Worm (Caenorhabditis elegans) whole organism, L4 larva: ENCODE data around the gene mcd-1.

Source experiments
- F37D6.2 ChIP-seq: sonication (generic microtip); optimal IDR thresholded peaks from 2 replicates; lab custom pipeline; 2016; ENCODE audit warnings: mild to moderate bottlenecking, missing genetic modification characterization, missing compliant biosample characterization
- F44E2.7 ChIP-seq: fragments of 200-800 bp; sonication (Bioruptor generic); IDR thresholded peaks from 2 replicates; pipeline ENCODE4 v2.1.2; 2022; ENCODE audit warnings: missing genetic modification characterization, missing compliant biosample characterization
- T20F7.1 ChIP-seq: fragments of 200-800 bp; sonication (Bioruptor generic); optimal IDR thresholded peaks from 2 replicates; lab custom pipeline; 2018; ENCODE audit warnings: mild to moderate bottlenecking, missing genetic modification characterization, missing compliant biosample characterization
- T26A8.4 ChIP-seq: fragments of 200-800 bp; sonication (Bioruptor generic); IDR thresholded peaks from 2 replicates; pipeline ENCODE4 v1.3.6; 2022; ENCODE audit warnings: missing genetic modification characterization, missing compliant biosample characterization
- Y105C5A.15 ChIP-seq: fragments of 200-800 bp; sonication (Bioruptor generic); IDR thresholded peaks from 2 replicates; pipeline ENCODE4 v1.3.6; 2022; ENCODE audit warnings: missing genetic modification characterization, missing compliant biosample characterization
- Y48G9A.11 ChIP-seq: fragments of 200-800 bp; sonication (Bioruptor generic); IDR thresholded peaks from 2 replicates; pipeline ENCODE4 v1.3.6; 2022; ENCODE audit warnings: missing genetic modification reagents, missing genetic modification characterization, missing compliant biosample characterization
- Y75B8A.6 ChIP-seq: fragments of 200-800 bp; sonication (Bioruptor generic); IDR thresholded peaks from 2 replicates; pipeline ENCODE4 v1.3.6; 2022; ENCODE audit warnings: missing genetic modification reagents, missing genetic modification characterization, missing compliant biosample characterization
- ZK337.2 ChIP-seq: fragments of 200-800 bp; sonication (Bioruptor generic); IDR thresholded peaks from 2 replicates; pipeline ENCODE4 v1.3.6; 2022; ENCODE audit warnings: missing genetic modification reagents, missing genetic modification characterization, missing compliant biosample characterization
- ceh-28 ChIP-seq: fragments of 150-350 bp; optimal IDR thresholded peaks from 2 replicates; lab custom pipeline; 2014; ENCODE audit warnings: missing biosample characterization, missing genetic modification reagents, missing genetic modification characterization
- ceh-32 ChIP-seq: sonication (generic microtip); optimal IDR thresholded peaks from 2 replicates; lab custom pipeline; 2016; ENCODE audit warnings: mild to moderate bottlenecking, missing genetic modification characterization, missing compliant biosample characterization; ENCODE audit not compliant: poor library complexity
- ctbp-1 ChIP-seq: fragments of 200-800 bp; sonication (Bioruptor generic); IDR thresholded peaks from 2 replicates; pipeline ENCODE4 v1.3.6; 2022; ENCODE audit warnings: missing genetic modification reagents, missing genetic modification characterization, missing compliant biosample characterization
- daf-16 ChIP-seq, 3 experiments: sonication (generic microtip); optimal IDR thresholded peaks; 2 replicates each; lab custom pipeline; 2016 to 2017; ENCODE audit warnings: missing genetic modification characterization in 3 of 3, missing genetic modification reagents in 3 of 3, mild to moderate bottlenecking in 2 of 3, missing compliant biosample characterization in 2 of 3, missing biosample characterization in 1 of 3, moderate library complexity in 1 of 3
- dmd-6 ChIP-seq: fragments of 200-800 bp; sonication (Bioruptor generic); IDR thresholded peaks from 2 replicates; pipeline ENCODE4 v1.3.6; 2022; ENCODE audit warnings: missing genetic modification reagents, missing genetic modification characterization, missing compliant biosample characterization
- dmd-8 ChIP-seq: fragments of 200-800 bp; sonication (Bioruptor generic); IDR thresholded peaks from 2 replicates; pipeline ENCODE4 v1.3.6; 2022; ENCODE audit warnings: missing genetic modification characterization, missing compliant biosample characterization
- dmd-9 ChIP-seq: fragments of 200-800 bp; sonication (Bioruptor generic); IDR thresholded peaks from 2 replicates; pipeline ENCODE4 v1.3.6; 2022; ENCODE audit warnings: missing genetic modification reagents, missing genetic modification characterization, missing compliant biosample characterization
- dve-1 ChIP-seq: sonication (generic microtip); optimal IDR thresholded peaks from 2 replicates; lab custom pipeline; 2017; ENCODE audit warnings: antibody characterized with exemption, mild to moderate bottlenecking, missing genetic modification characterization, missing compliant biosample characterization; ENCODE audit not compliant: insufficient read depth
- egl-27 ChIP-seq: sonication (generic microtip); optimal IDR thresholded peaks from 3 replicates; lab custom pipeline; 2017; ENCODE audit warnings: missing biosample characterization, missing genetic modification reagents, missing genetic modification characterization
- egl-43 ChIP-seq: fragments of 200-800 bp; sonication (Bioruptor generic); IDR thresholded peaks from 2 replicates; pipeline ENCODE4 v1.3.6; 2022; ENCODE audit warnings: missing genetic modification reagents, missing genetic modification characterization, missing compliant biosample characterization
- fos-1 ChIP-seq: fragments of 150-350 bp; optimal IDR thresholded peaks from 2 replicates; lab custom pipeline; 2014; ENCODE audit warnings: missing biosample characterization, missing genetic modification characterization
- gei-8 ChIP-seq: fragments of 200-800 bp; sonication (Bioruptor generic); optimal IDR thresholded peaks from 2 replicates; lab custom pipeline; 2018; ENCODE audit warnings: mild to moderate bottlenecking, missing genetic modification characterization, missing compliant biosample characterization
- hlh-11 ChIP-seq: fragments of 200-800 bp; sonication (Bioruptor generic); optimal IDR thresholded peaks from 2 replicates; lab custom pipeline; 2018; ENCODE audit warnings: mild to moderate bottlenecking, missing genetic modification characterization, missing compliant biosample characterization
- lin-13 ChIP-seq: fragments of 150-350 bp; optimal IDR thresholded peaks from 2 replicates; lab custom pipeline; 2014; ENCODE audit warnings: missing biosample characterization, missing genetic modification reagents, missing genetic modification characterization
- lin-15B ChIP-seq: fragments of 150-350 bp; sonication (generic microtip); optimal IDR thresholded peaks from 3 replicates; lab custom pipeline; 2014; ENCODE audit warnings: missing biosample characterization, missing genetic modification characterization
- lin-38 ChIP-seq: fragments of 200-800 bp; sonication (Bioruptor generic); IDR thresholded peaks from 2 replicates; pipeline ENCODE4 v1.3.6; 2022; ENCODE audit warnings: missing genetic modification reagents, missing genetic modification characterization, missing compliant biosample characterization
- lin-39 ChIP-seq: fragments of 150-350 bp; optimal IDR thresholded peaks from 2 replicates; lab custom pipeline; 2014; ENCODE audit warnings: missing biosample characterization, missing genetic modification reagents, missing genetic modification characterization
- lir-3 ChIP-seq: sonication (generic microtip); optimal IDR thresholded peaks from 2 replicates; lab custom pipeline; 2016; ENCODE audit warnings: mild to moderate bottlenecking, missing genetic modification characterization, missing compliant biosample characterization
- madf-9 ChIP-seq: fragments of 200-800 bp; sonication (Bioruptor generic); conservative IDR thresholded peaks from 2 replicates; pipeline ENCODE4 v1.3.6; 2022; ENCODE audit warnings: missing genetic modification reagents, missing genetic modification characterization, missing compliant biosample characterization
- mdl-1 ChIP-seq, 2 experiments: fragments of 150-350 bp in 1 of 2; sonication (generic microtip) in 1 of 2; optimal IDR thresholded peaks; 2 replicates each; lab custom pipeline; 2014 to 2017; ENCODE audit warnings: missing biosample characterization in 2 of 2, missing genetic modification characterization in 2 of 2
- nhr-102 ChIP-seq: sonication (generic microtip); optimal IDR thresholded peaks from 2 replicates; lab custom pipeline; 2016; ENCODE audit warnings: mild to moderate bottlenecking, missing genetic modification characterization, moderate library complexity, missing compliant biosample characterization
- nhr-25 ChIP-seq: sonication (generic microtip); optimal IDR thresholded peaks from 2 replicates; lab custom pipeline; 2017; ENCODE audit warnings: missing genetic modification characterization, mild to moderate bottlenecking, missing compliant biosample characterization, antibody characterized with exemption, moderate library complexity, borderline replicate concordance; ENCODE audit not compliant: insufficient read depth
- nhr-28 ChIP-seq: fragments of 150-350 bp; optimal IDR thresholded peaks from 2 replicates; lab custom pipeline; 2014; ENCODE audit warnings: missing biosample characterization, missing genetic modification characterization
- nhr-42 ChIP-seq: fragments of 200-800 bp; sonication (Bioruptor generic); IDR thresholded peaks from 2 replicates; pipeline ENCODE4 v1.3.6; 2022; ENCODE audit warnings: missing genetic modification characterization, missing compliant biosample characterization
- nhr-48 ChIP-seq: sonication (generic microtip); optimal IDR thresholded peaks from 2 replicates; lab custom pipeline; 2016; ENCODE audit warnings: mild to moderate bottlenecking, missing genetic modification characterization, missing compliant biosample characterization
- nhr-6 ChIP-seq: fragments of 150-350 bp; optimal IDR thresholded peaks from 2 replicates; lab custom pipeline; 2014; ENCODE audit warnings: missing biosample characterization, missing genetic modification characterization
- nhr-77 ChIP-seq: fragments of 150-350 bp; optimal IDR thresholded peaks from 2 replicates; lab custom pipeline; 2014; ENCODE audit warnings: missing biosample characterization, missing genetic modification characterization
- php-3 ChIP-seq: fragments of 200-800 bp; sonication (Bioruptor generic); IDR thresholded peaks from 2 replicates; pipeline ENCODE4 v1.3.6; 2022; ENCODE audit warnings: missing genetic modification reagents, missing genetic modification characterization, missing compliant biosample characterization
- rbr-2 ChIP-seq: sonication (generic microtip); optimal IDR thresholded peaks from 2 replicates; lab custom pipeline; 2016; ENCODE audit warnings: missing genotype, missing genetic modification characterization, missing compliant biosample characterization
- saeg-2 ChIP-seq: fragments of 200-800 bp; sonication (Bioruptor generic); IDR thresholded peaks from 2 replicates; pipeline ENCODE4 v1.3.6; 2022; ENCODE audit warnings: missing genetic modification reagents, missing genetic modification characterization, missing compliant biosample characterization
- sdz-12 ChIP-seq: fragments of 200-800 bp; sonication (Bioruptor generic); optimal IDR thresholded peaks from 2 replicates; lab custom pipeline; 2018; ENCODE audit warnings: mild to moderate bottlenecking, missing genetic modification characterization, missing compliant biosample characterization
- skn-1 ChIP-seq: fragments of 150-350 bp; optimal IDR thresholded peaks from 2 replicates; lab custom pipeline; 2014; ENCODE audit warnings: missing biosample characterization, missing genetic modification characterization
- snpc-4 ChIP-seq: fragments of 150-350 bp; optimal IDR thresholded peaks from 2 replicates; lab custom pipeline; 2014; ENCODE audit warnings: missing biosample characterization, missing genetic modification characterization
- spr-1 ChIP-seq: sonication (generic microtip); optimal IDR thresholded peaks from 2 replicates; lab custom pipeline; 2016; ENCODE audit warnings: mild to moderate bottlenecking, missing genetic modification characterization, missing compliant biosample characterization
- tag-97 ChIP-seq: fragments of 200-800 bp; sonication (Bioruptor generic); IDR thresholded peaks from 2 replicates; pipeline ENCODE4 v1.3.6; 2022; ENCODE audit warnings: missing genetic modification characterization, missing compliant biosample characterization
- unc-130 ChIP-seq: sonication (generic microtip); optimal IDR thresholded peaks from 2 replicates; lab custom pipeline; 2016; ENCODE audit warnings: missing genetic modification reagents, missing genetic modification characterization, missing compliant biosample characterization
- zag-1 ChIP-seq: fragments of 150-350 bp; optimal IDR thresholded peaks from 2 replicates; lab custom pipeline; 2014; ENCODE audit warnings: missing biosample characterization, missing genetic modification characterization
- zfp-3 ChIP-seq: fragments of 200-800 bp; sonication (Bioruptor generic); conservative IDR thresholded peaks from 2 replicates; pipeline ENCODE4 v1.3.6; 2022; ENCODE audit warnings: missing genetic modification reagents, missing genetic modification characterization, missing compliant biosample characterization
- zip-11 ChIP-seq: fragments of 200-800 bp; sonication (Bioruptor generic); IDR thresholded peaks from 2 replicates; pipeline ENCODE4 v1.3.6; 2022; ENCODE audit warnings: missing genetic modification characterization, missing compliant biosample characterization
- ztf-11 ChIP-seq: fragments of 150-350 bp; optimal IDR thresholded peaks from 2 replicates; lab custom pipeline; 2014; ENCODE audit warnings: missing biosample characterization, missing genetic modification characterization
- ztf-7 ChIP-seq: fragments of 150-350 bp; optimal IDR thresholded peaks from 2 replicates; lab custom pipeline; 2014; ENCODE audit warnings: missing biosample characterization, missing genetic modification characterization

The mcd-1 gene

DNA sequence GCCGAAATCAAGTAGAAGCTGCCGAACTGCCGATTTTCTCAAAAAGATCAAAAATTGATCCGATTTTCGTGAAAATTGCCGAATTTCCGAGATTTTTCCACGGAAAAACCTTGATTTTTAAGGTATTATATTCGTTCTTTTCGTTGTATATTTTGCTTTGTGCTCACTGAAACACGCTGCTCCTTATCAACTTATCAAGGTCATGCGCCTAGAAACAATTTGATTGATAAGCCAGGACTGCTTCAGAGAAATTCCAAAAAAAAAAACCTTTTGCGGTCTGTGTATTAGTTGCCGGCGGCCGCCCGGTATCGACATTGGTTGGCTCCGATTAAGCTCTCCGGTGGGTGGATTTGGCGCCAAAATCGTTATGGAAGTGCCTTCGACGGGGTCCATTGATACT is 25.9 kb upstream of the mcd-1 start (continued):
- TF ChIP-seq ctbp-1 (GFP tag; lab: Robert Waterston, UW) = no peak
- no peak for TF ChIP-seq F37D6.2
- TF ChIP-seq T26A8.4 (GFP tag; lab: Robert Waterston, UW) = no peak
- TF ChIP-seq zfp-3 (GFP tag; lab: Robert Waterston, UW) = no peak
- TF ChIP-seq lin-39 (tag; lab: Kevin White, UChicago) = no peak
- no peak for TF ChIP-seq nhr-48 (tag; lab: Kevin White, UChicago)
- TF ChIP-seq dve-1 = peak; percentile 16
- no peak for TF ChIP-seq tag-97 (GFP tag; lab: Robert Waterston, UW)
- no peak for TF ChIP-seq egl-27
- TF ChIP-seq php-3 (GFP tag; lab: Robert Waterston, UW) = no peak
- no peak for TF ChIP-seq Y75B8A.6 (GFP tag; lab: Robert Waterston, UW)
- TF ChIP-seq unc-130 (GFP tag; lab: Kevin White, UChicago) = no peak
- no peak for TF ChIP-seq ztf-11 (tag; lab: Kevin White, UChicago)
- TF ChIP-seq sdz-12 (GFP tag; lab: Kevin White, UChicago) = no peak
- TF ChIP-seq fos-1 (tag; lab: Kevin White, UChicago) = no peak
- no peak for TF ChIP-seq nhr-6 (tag; lab: Kevin White, UChicago)
- no peak for TF ChIP-seq ZK337.2 (GFP tag; lab: Robert Waterston, UW)
- TF ChIP-seq lir-3 (tag; lab: Kevin White, UChicago) = no peak
- TF ChIP-seq nhr-28 (tag; lab: Kevin White, UChicago) = peak; percentile 16
- no peak for TF ChIP-seq dmd-8
- TF ChIP-seq ztf-7 = no peak
- TF ChIP-seq daf-16 (GFP tag; optimal IDR thresholded peaks at IDR 0.05; lab: Kevin White, UChicago) = no peak
- TF ChIP-seq daf-16 (tag; optimal IDR thresholded peaks at IDR 0.05; lab: Kevin White, UChicago) = peak; percentile 9
- no peak for TF ChIP-seq ceh-32 (tag; lab: Kevin White, UChicago)
- no peak for TF ChIP-seq madf-9 (GFP tag; lab: Robert Waterston, UW)
- TF ChIP-seq dmd-9 = no peak
- TF ChIP-seq hlh-11 = peak; percentile 39

DNA sequence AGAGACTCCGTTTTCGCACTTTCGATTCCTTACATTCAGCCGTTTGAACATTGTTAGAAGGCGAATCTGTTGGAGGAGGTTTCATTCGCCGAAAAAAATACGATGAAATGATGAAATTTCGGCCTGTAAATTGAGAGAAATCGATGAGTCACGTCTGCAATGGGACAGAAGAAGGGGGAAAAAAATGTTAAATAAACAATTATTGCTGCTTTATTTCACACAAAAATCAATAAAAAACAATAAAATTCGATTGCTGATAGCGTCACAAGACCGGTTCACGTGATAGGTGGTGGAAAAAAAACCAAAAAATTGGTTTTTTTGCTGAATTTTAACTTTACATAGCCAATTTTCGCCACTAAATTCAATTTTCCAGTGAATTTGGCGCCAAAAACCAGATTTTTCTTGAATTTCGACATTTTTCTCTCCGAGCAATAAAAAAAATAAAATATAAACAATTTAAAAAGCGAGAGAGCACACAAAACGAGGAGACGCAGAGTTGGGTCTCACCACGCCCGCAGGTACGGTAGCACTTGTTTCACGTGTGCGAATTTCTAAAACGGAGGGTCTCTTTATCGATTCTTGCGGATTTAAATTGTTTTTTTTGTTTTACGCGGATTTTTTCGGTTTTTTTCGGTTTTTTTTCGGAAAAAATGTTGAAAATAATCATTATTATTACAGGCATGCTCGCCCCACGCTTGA is 16.0 kb upstream of the mcd-1 start, which contains the start of the genes cup-14 and ndub-8:
Gene cup-14, minus strand, starts transcription at position 51 of the 699 bp plus-strand sequence.
Gene ndub-8, plus strand, starts transcription at position 679 of the 699 bp plus-strand sequence.
- TF ChIP-seq lin-15B (tag; lab: Kevin White, UChicago) = no peak
- no peak for TF ChIP-seq gei-8 (GFP tag; lab: Kevin White, UChicago)
- peak; percentile 70 for TF ChIP-seq T20F7.1 (GFP tag; lab: Kevin White, UChicago)
- TF ChIP-seq dve-1 = peak; percentile 88
- peak; percentile 44 for TF ChIP-seq nhr-25 (tag; lab: Kevin White, UChicago)
- peak; percentile 82 for TF ChIP-seq nhr-77 (tag; lab: Kevin White, UChicago)
- no peak for TF ChIP-seq Y75B8A.6 (GFP tag; lab: Robert Waterston, UW)
- no peak for TF ChIP-seq egl-43 (GFP tag; lab: Robert Waterston, UW)
- peak; percentile 61 to 85 for TF ChIP-seq mdl-1 (tag; optimal IDR thresholded peaks at IDR 0.05; lab: Kevin White, UChicago)
- TF ChIP-seq zip-11 (GFP tag; lab: Robert Waterston, UW) = no peak
- no peak for TF ChIP-seq lin-39 (tag; lab: Kevin White, UChicago)
- TF ChIP-seq Y48G9A.11 (GFP tag; lab: Robert Waterston, UW) = no peak
- TF ChIP-seq lin-13 (GFP tag; lab: Kevin White, UChicago) = peak; percentile 81
- TF ChIP-seq nhr-102 = peak; percentile 71
- peak; percentile 50 for TF ChIP-seq spr-1 (tag; lab: Kevin White, UChicago)
- TF ChIP-seq zag-1 = no peak
- TF ChIP-seq Y105C5A.15 (GFP tag; lab: Robert Waterston, UW) = no peak
- no peak for TF ChIP-seq egl-27
- peak; percentile 25; the same call in 1 of the 2 replicates for TF ChIP-seq dmd-6 (GFP tag; lab: Robert Waterston, UW)
- no peak for TF ChIP-seq skn-1 (tag; lab: Kevin White, UChicago)
- TF ChIP-seq F44E2.7 = no peak
- TF ChIP-seq saeg-2 (GFP tag; lab: Robert Waterston, UW) = no peak
- no peak for TF ChIP-seq tag-97 (GFP tag; lab: Robert Waterston, UW)
- TF ChIP-seq daf-16 (GFP tag; optimal IDR thresholded peaks at IDR 0.05; lab: Kevin White, UChicago) = peak; percentile 58 to 60
- peak; percentile 83 for TF ChIP-seq daf-16 (tag; optimal IDR thresholded peaks at IDR 0.05; lab: Kevin White, UChicago)
- no peak for TF ChIP-seq ceh-28 (tag; lab: Kevin White, UChicago)
- peak; percentile 66 for TF ChIP-seq nhr-6 (tag; lab: Kevin White, UChicago)
- TF ChIP-seq snpc-4 (tag; lab: Kevin White, UChicago) = no peak
- TF ChIP-seq rbr-2 (tag; lab: Kevin White, UChicago) = peak; percentile 71
- peak; percentile 84 for TF ChIP-seq lin-38 (GFP tag; lab: Robert Waterston, UW)
- TF ChIP-seq nhr-42 (GFP tag; lab: Robert Waterston, UW) = peak; percentile 84; the same call in 1 of the 2 replicates
